Worm (Caenorhabditis elegans) whole organism, L2 larva: ENCODE results near the gene prp-9.

Experiments
- F13H6.1 ChIP-seq: sonication (generic microtip); optimal IDR thresholded peaks from 2 replicates; lab custom pipeline; 2016; ENCODE audit warnings: missing genetic modification characterization, missing compliant biosample characterization
- ama-1 ChIP-seq: fragments of 150-350 bp; optimal IDR thresholded peaks from 2 replicates; lab custom pipeline; 2018; ENCODE audit warnings: inconsistent platforms
- egl-27 ChIP-seq: sonication (generic microtip); optimal IDR thresholded peaks from 3 replicates; lab custom pipeline; 2017; ENCODE audit warnings: missing biosample characterization, missing genetic modification reagents, missing genetic modification characterization
- elt-3 ChIP-seq: sonication (generic microtip); optimal IDR thresholded peaks from 2 replicates; lab custom pipeline; 2017; ENCODE audit warnings: missing biosample characterization, missing genetic modification characterization
- lin-11 ChIP-seq: fragments of 150-350 bp; sonication (generic microtip); optimal IDR thresholded peaks from 2 replicates; lab custom pipeline; 2014; ENCODE audit warnings: missing biosample characterization, missing genetic modification characterization, inconsistent platforms, mixed read lengths
- mdl-1 ChIP-seq, 2 experiments: fragments of 150-350 bp in 1 of 2; sonication (generic microtip) in 1 of 2; optimal IDR thresholded peaks; 2 replicates each; lab custom pipeline; 2017; ENCODE audit warnings: missing biosample characterization in 2 of 2, missing genetic modification characterization in 2 of 2
- nhr-11 ChIP-seq: fragments of 150-350 bp; optimal IDR thresholded peaks from 2 replicates; lab custom pipeline; 2014; ENCODE audit warnings: missing biosample characterization, missing genetic modification characterization
- nhr-237 ChIP-seq: fragments of 150-350 bp; optimal IDR thresholded peaks from 2 replicates; lab custom pipeline; 2014; ENCODE audit warnings: missing biosample characterization, missing genetic modification characterization
- skn-1 ChIP-seq: sonication (generic microtip); optimal IDR thresholded peaks from 2 replicates; lab custom pipeline; 2017; ENCODE audit warnings: missing biosample characterization, missing genetic modification characterization
- unc-39 ChIP-seq: fragments of 150-350 bp; optimal IDR thresholded peaks from 2 replicates; lab custom pipeline; 2014; ENCODE audit warnings: missing biosample characterization, missing genetic modification characterization
- unc-62 ChIP-seq: fragments of 150-350 bp; optimal IDR thresholded peaks from 2 replicates; lab custom pipeline; 2014; ENCODE audit warnings: missing biosample characterization, missing genetic modification reagents, missing genetic modification characterization
- zag-1 ChIP-seq: fragments of 150-350 bp; optimal IDR thresholded peaks from 2 replicates; lab custom pipeline; 2014; ENCODE audit warnings: missing biosample characterization, missing genetic modification characterization
- ztf-11 ChIP-seq: sonication (generic microtip); optimal IDR thresholded peaks from 2 replicates; lab custom pipeline; 2017; ENCODE audit warnings: missing biosample characterization, missing genetic modification characterization

ce11 chrII:8562002-8562401 lies 36.8 kb upstream of the prp-9 start, which contains the start of gene F54C9.14:
- TF ChIP-seq unc-62 (GFP tag; lab: Kevin White, UChicago) (no peak), mdl-1 (tag; optimal IDR thresholded peaks at IDR 0.05; lab: Kevin White, UChicago) (no peak), lin-11 (tag; lab: Kevin White, UChicago) (no peak), egl-27 (no peak), skn-1 (no peak), zag-1 (tag; lab: Kevin White, UChicago) (no peak), ztf-11 (no peak), F13H6.1 (tag; lab: Kevin White, UChicago) (no peak), nhr-11 (tag; lab: Kevin White, UChicago) (no peak), unc-39 (tag; lab: Kevin White, UChicago) (no peak), nhr-237 (tag; lab: Kevin White, UChicago) (no peak), elt-3 (tag; lab: Kevin White, UChicago) (no peak), ama-1 (lab: Kevin White, UChicago) (no peak)
